Fruit fly (Drosophila melanogaster) whole organism, embryonic: Measurements from ENCODE around the gene CG16964.

ENCODE experiments used
- Ada2b ChIP-seq: fragments of 200-800 bp; sonication (Bioruptor generic); IDR thresholded peaks from 2 replicates; pipeline ENCODE4 v1.3.6; 2022; ENCODE audit warnings: missing biosample characterization, missing genetic modification characterization
- Awh ChIP-seq: fragments of 200-800 bp; sonication (Bioruptor generic); IDR thresholded peaks from 2 replicates; pipeline ENCODE4, ENCODE4 v1.3.6; 2022; ENCODE audit warnings: missing biosample characterization, missing genetic modification characterization
- BtbVII ChIP-seq: fragments of 200-800 bp; sonication (Bioruptor generic); optimal IDR thresholded peaks from 3 replicates; lab custom pipeline; 2017; ENCODE audit warnings: missing biosample characterization, mild to moderate bottlenecking, missing genetic modification characterization
- CG11247 ChIP-seq: fragments of 200-800 bp; sonication (Bioruptor generic); IDR thresholded peaks from 2 replicates; pipeline ENCODE4 v1.3.6; 2022; ENCODE audit warnings: missing biosample characterization, missing genetic modification characterization
- CG11560 ChIP-seq: fragments of 200-800 bp; sonication (Bioruptor generic); IDR thresholded peaks from 3 replicates; pipeline ENCODE4 v1.3.6; 2022; ENCODE audit warnings: missing biosample characterization, missing genetic modification characterization
- CG13424 ChIP-seq: fragments of 200-800 bp; sonication (Bioruptor generic); optimal IDR thresholded peaks from 2 replicates; lab custom pipeline; 2019; ENCODE audit warnings: missing biosample characterization, mild to moderate bottlenecking, missing genetic modification characterization, moderate library complexity
- CG14014 ChIP-seq: fragments of 200-800 bp; sonication (Bioruptor generic); IDR thresholded peaks from 2 replicates; pipeline ENCODE4 v1.3.6; 2022; ENCODE audit warnings: missing biosample characterization, missing genetic modification characterization
- CG15269 ChIP-seq: fragments of 200-800 bp; sonication (Bioruptor generic); optimal IDR thresholded peaks from 2 replicates; lab custom pipeline; 2018; ENCODE audit warnings: missing biosample characterization, mild to moderate bottlenecking, missing genetic modification characterization, moderate library complexity
- CG15601 ChIP-seq: fragments of 200-800 bp; sonication (Bioruptor generic); optimal IDR thresholded peaks from 3 replicates; lab custom pipeline; 2019; ENCODE audit warnings: missing biosample characterization, mild to moderate bottlenecking, missing genetic modification characterization, moderate library complexity
- CG1603 ChIP-seq: fragments of 200-800 bp; sonication (Bioruptor generic); optimal IDR thresholded peaks from 2 replicates; lab custom pipeline; 2019; ENCODE audit warnings: missing biosample characterization, mild to moderate bottlenecking, missing genetic modification characterization, moderate library complexity
- CG17385 ChIP-seq: fragments of 200-800 bp; sonication (Bioruptor generic); optimal IDR thresholded peaks from 3 replicates; lab custom pipeline; 2018; ENCODE audit warnings: missing biosample characterization, mild to moderate bottlenecking, missing genetic modification characterization
- CG18619 ChIP-seq: fragments of 200-800 bp; sonication (Bioruptor generic); optimal IDR thresholded peaks from 3 replicates; lab custom pipeline; 2017; ENCODE audit warnings: missing biosample characterization, mild to moderate bottlenecking, missing genetic modification characterization
- CG2120 ChIP-seq: fragments of 200-800 bp; sonication (Bioruptor generic); optimal IDR thresholded peaks from 3 replicates; lab custom pipeline; 2016; ENCODE audit warnings: missing biosample characterization, missing genetic modification characterization
- CG2199 ChIP-seq: fragments of 200-800 bp; sonication (Bioruptor generic); IDR thresholded peaks from 3 replicates; pipeline ENCODE4 v1.3.6; 2022; ENCODE audit warnings: missing biosample characterization, missing genetic modification characterization
- CG2678 ChIP-seq: fragments of 200-800 bp; sonication (Bioruptor generic); optimal IDR thresholded peaks from 3 replicates; lab custom pipeline; 2019; ENCODE audit warnings: missing biosample characterization, mild to moderate bottlenecking, missing genetic modification characterization, moderate library complexity
- CG32532 ChIP-seq: fragments of 200-800 bp; sonication (Bioruptor generic); IDR thresholded peaks from 2 replicates; pipeline ENCODE4 v1.3.6; 2022; ENCODE audit warnings: missing biosample characterization, missing genetic modification characterization
- CG32772 ChIP-seq: fragments of 200-800 bp; sonication (Bioruptor generic); IDR thresholded peaks from 2 replicates; pipeline ENCODE4 v1.3.6; 2022; ENCODE audit warnings: missing biosample characterization, missing genetic modification characterization
- CG3281 ChIP-seq: fragments of 200-800 bp; sonication (Bioruptor generic); optimal IDR thresholded peaks from 3 replicates; lab custom pipeline; 2017; ENCODE audit warnings: missing biosample characterization, mild to moderate bottlenecking, missing genetic modification characterization
- CG34224 ChIP-seq: fragments of 200-800 bp; sonication (Bioruptor generic); IDR thresholded peaks from 3 replicates; pipeline ENCODE4 v1.3.6; 2022; ENCODE audit warnings: missing biosample characterization, missing genetic modification characterization; ENCODE audit not compliant: partially characterized antibody
- CG3847 ChIP-seq: fragments of 200-800 bp; sonication (Bioruptor generic); IDR thresholded peaks from 2 replicates; pipeline ENCODE4 v1.3.6; 2022; ENCODE audit warnings: missing biosample characterization, missing genetic modification characterization
- CG4707 ChIP-seq: fragments of 200-800 bp; sonication (Bioruptor generic); optimal IDR thresholded peaks from 2 replicates; lab custom pipeline; 2018; ENCODE audit warnings: missing biosample characterization, mild to moderate bottlenecking, missing genetic modification characterization, moderate library complexity
- CG6791 ChIP-seq: fragments of 200-800 bp; sonication (Bioruptor generic); IDR thresholded peaks from 3 replicates; pipeline ENCODE4 v1.3.6; 2022; ENCODE audit warnings: missing biosample characterization, missing genetic modification characterization; ENCODE audit not compliant: partially characterized antibody
- CG7556 ChIP-seq: fragments of 200-800 bp; sonication (Bioruptor generic); optimal IDR thresholded peaks from 2 replicates; lab custom pipeline; 2017; ENCODE audit warnings: missing biosample characterization, mild to moderate bottlenecking, missing genetic modification characterization
- CG9797 ChIP-seq: fragments of 200-800 bp; sonication (Bioruptor generic); optimal IDR thresholded peaks from 3 replicates; lab custom pipeline; 2018; ENCODE audit warnings: missing biosample characterization, mild to moderate bottlenecking, missing genetic modification characterization
- CoRest ChIP-seq: fragments of 200-800 bp; sonication (Bioruptor generic); optimal IDR thresholded peaks from 3 replicates; lab custom pipeline; 2018; ENCODE audit warnings: missing biosample characterization, mild to moderate bottlenecking, missing genetic modification characterization, moderate library complexity
- D19B ChIP-seq: fragments of 200-800 bp; sonication (Bioruptor generic); optimal IDR thresholded peaks from 2 replicates; lab custom pipeline; 2017; ENCODE audit warnings: missing biosample characterization, mild to moderate bottlenecking, missing genetic modification characterization
- Dip2 ChIP-seq: fragments of 200-800 bp; sonication (Bioruptor generic); IDR thresholded peaks from 2 replicates; pipeline ENCODE4 v1.3.6; 2022; ENCODE audit warnings: missing biosample characterization, missing genetic modification characterization
- Fer2 ChIP-seq: fragments of 200-800 bp; sonication (Bioruptor generic); optimal IDR thresholded peaks from 2 replicates; lab custom pipeline; 2018; ENCODE audit warnings: missing biosample characterization, mild to moderate bottlenecking, missing genetic modification characterization, moderate library complexity
- Mrtf ChIP-seq: fragments of 200-800 bp; sonication (Bioruptor generic); IDR thresholded peaks from 3 replicates; pipeline ENCODE4 v1.3.6; 2022; ENCODE audit warnings: missing biosample characterization, missing genetic modification characterization
- NC2α ChIP-seq: fragments of 200-800 bp; sonication (Bioruptor generic); optimal IDR thresholded peaks from 2 replicates; lab custom pipeline; 2016; ENCODE audit warnings: missing biosample characterization, missing genetic modification characterization
- NFAT ChIP-seq: fragments of 200-800 bp; sonication (Bioruptor generic); IDR thresholded peaks from 2 replicates; pipeline ENCODE4 v1.3.6; 2022; ENCODE audit warnings: missing biosample characterization, missing genetic modification characterization
- Ptx1 ChIP-seq: fragments of 200-800 bp; sonication (Bioruptor generic); IDR thresholded peaks from 2 replicates; pipeline ENCODE4 v1.3.6; 2022; ENCODE audit warnings: missing biosample characterization, missing genetic modification characterization
- Rx ChIP-seq: fragments of 200-800 bp; sonication (Bioruptor generic); IDR thresholded peaks from 2 replicates; pipeline ENCODE4 v1.3.6; 2022; ENCODE audit warnings: missing biosample characterization, missing genetic modification characterization
- Stat92E ChIP-seq, 3 experiments: fragments of >200 bp in 2 of 3; fragments of 200-800 bp in 1 of 3; sonication (Bioruptor generic) in 1 of 3; optimal IDR thresholded peaks; 2 replicates each; lab custom pipeline; 2017 to 2019; ENCODE audit warnings: missing biosample characterization in 3 of 3, missing genetic modification characterization in 3 of 3, mild to moderate bottlenecking in 1 of 3, moderate library complexity in 1 of 3
- Xbp1 ChIP-seq: fragments of 200-800 bp; sonication (Bioruptor generic); optimal IDR thresholded peaks from 3 replicates; lab custom pipeline; 2016; ENCODE audit warnings: missing biosample characterization, mild to moderate bottlenecking, missing genetic modification characterization
- bowl ChIP-seq: fragments of 200-800 bp; sonication (Bioruptor generic); IDR thresholded peaks from 2 replicates; pipeline ENCODE4 v1.3.6; 2022; ENCODE audit warnings: missing biosample characterization, missing genetic modification characterization
- caup ChIP-seq: fragments of 200-800 bp; sonication (Bioruptor generic); optimal IDR thresholded peaks from 3 replicates; lab custom pipeline; 2017; ENCODE audit warnings: missing biosample characterization, mild to moderate bottlenecking, missing genetic modification characterization, moderate library complexity; ENCODE audit not compliant: severe bottlenecking
- cg ChIP-seq: fragments of 200-800 bp; sonication (Bioruptor generic); optimal IDR thresholded peaks from 3 replicates; lab custom pipeline; 2019; ENCODE audit warnings: missing biosample characterization, mild to moderate bottlenecking, missing genetic modification characterization, moderate library complexity
- dmrt99B ChIP-seq: fragments of 200-800 bp; sonication (Bioruptor generic); optimal IDR thresholded peaks from 2 replicates; lab custom pipeline; 2018; ENCODE audit warnings: missing biosample characterization, mild to moderate bottlenecking, missing genetic modification characterization, moderate library complexity
- eve ChIP-seq, 2 experiments: fragments of >200 bp; optimal IDR thresholded peaks; 2 replicates each; lab custom pipeline; 2017; ENCODE audit warnings: missing biosample characterization in 2 of 2, missing genetic modification characterization in 2 of 2
- fu2 ChIP-seq: fragments of 200-800 bp; sonication (Bioruptor generic); optimal IDR thresholded peaks from 2 replicates; lab custom pipeline; 2016; ENCODE audit warnings: missing biosample characterization, missing genetic modification characterization
- jumu ChIP-seq: fragments of 200-800 bp; sonication (Bioruptor generic); optimal IDR thresholded peaks from 3 replicates; lab custom pipeline; 2016; ENCODE audit warnings: missing biosample characterization, missing genetic modification characterization
- kay ChIP-seq: fragments of 200-800 bp; sonication (Bioruptor generic); optimal IDR thresholded peaks from 2 replicates; lab custom pipeline; 2016; ENCODE audit warnings: missing biosample characterization, missing genetic modification characterization
- lmd ChIP-seq: fragments of 200-800 bp; sonication (Bioruptor generic); IDR thresholded peaks from 2 replicates; pipeline ENCODE4 v1.3.6; 2022; ENCODE audit warnings: missing biosample characterization, missing genetic modification characterization
- prd ChIP-seq, 3 experiments: fragments of >200 bp in 2 of 3; fragments of 200-800 bp in 1 of 3; sonication (Bioruptor generic) in 1 of 3; optimal IDR thresholded peaks in 2 of 3; IDR thresholded peaks in 1 of 3; 2 replicates in 2 of 3; 3 replicates in 1 of 3; pipeline versions ENCODE4 v1.3.6 to Lab custom; 2017 to 2022; ENCODE audit warnings: missing biosample characterization in 1 of 3, missing genetic modification characterization in 1 of 3
- ro ChIP-seq: fragments of 200-800 bp; sonication (Bioruptor generic); IDR thresholded peaks from 2 replicates; pipeline ENCODE4 v1.3.6; 2022; ENCODE audit warnings: missing biosample characterization, missing genetic modification characterization
- schlank ChIP-seq: fragments of 200-800 bp; sonication (Bioruptor generic); optimal IDR thresholded peaks from 2 replicates; lab custom pipeline; 2018; ENCODE audit warnings: missing biosample characterization, mild to moderate bottlenecking, missing genetic modification characterization
- slou ChIP-seq: fragments of 200-800 bp; sonication (Bioruptor generic); optimal IDR thresholded peaks from 3 replicates; lab custom pipeline; 2016; ENCODE audit warnings: missing biosample characterization, missing genetic modification characterization
- trem ChIP-seq: fragments of 200-800 bp; optimal IDR thresholded peaks from 3 replicates; lab custom pipeline; 2019; ENCODE audit warnings: missing biosample characterization, mild to moderate bottlenecking, missing genetic modification characterization, moderate library complexity
- zfh2 ChIP-seq: fragments of 200-800 bp; sonication (Bioruptor generic); optimal IDR thresholded peaks from 2 replicates; lab custom pipeline; 2016; ENCODE audit warnings: missing biosample characterization, missing genetic modification characterization

The CG16964 gene

dm6 chr2L:11902483-11902882 lies 45.3 kb upstream of the CG16964 start (continued):
- TF ChIP-seq Ada2b (no peak), CG11247 (no peak), Mrtf (GFP tag; lab: Robert Waterston, UW) (peak; percentile 41; the same call in 1 of the 3 replicates), Fer2 (tag; lab: Kevin White, UChicago) (no peak), cg (GFP tag; lab: Kevin White, UChicago) (no peak), CG7556 (GFP tag; lab: Kevin White, UChicago) (peak; percentile 40), caup (GFP tag; lab: Kevin White, UChicago) (peak; percentile 33), eve (GFP tag; optimal IDR thresholded peaks at IDR 0.05; lab: Kevin White, UChicago) (no peak), CG14014 (GFP tag; lab: Robert Waterston, UW) (0 out of 2 replicates have a peak, but pooled peaks have one; percentile 55), Awh (GFP tag; lab: Robert Waterston, UW) (peak; percentile 45; the same call in 1 of the 2 replicates), CG2199 (GFP tag; lab: Robert Waterston, UW) (no peak), Xbp1 (GFP tag; lab: Kevin White, UChicago) (peak; percentile 6), CG11560 (peak; percentile 21; the same call in 1 of the 3 replicates), ro (GFP tag; lab: Robert Waterston, UW) (no peak), bowl (GFP tag; lab: Robert Waterston, UW) (no peak), fu2 (no peak), CG2120 (GFP tag; lab: Kevin White, UChicago) (peak; percentile 61), CG13424 (peak; percentile 25), CG2678 (tag; lab: Kevin White, UChicago) (peak; percentile 51), lmd (GFP tag; lab: Robert Waterston, UW) (peak; percentile 35; the same call in 1 of the 2 replicates), CG1603 (tag; lab: Kevin White, UChicago) (peak; percentile 12), CG9797 (GFP tag; lab: Kevin White, UChicago) (no peak), Stat92E (GFP tag; optimal IDR thresholded peaks at IDR 0.05; lab: Kevin White, UChicago) (no peak), schlank (peak; percentile 15), CG32532 (GFP tag; lab: Robert Waterston, UW) (peak; percentile 67), trem (tag; lab: Kevin White, UChicago) (no peak), CG6791 (no peak), dmrt99B (peak; percentile 21), Dip2 (GFP tag; lab: Robert Waterston, UW) (no peak), NFAT (0 out of 2 replicates have a peak, but pooled peaks have one; percentile 13), CG34224 (GFP tag; lab: Robert Waterston, UW) (no peak), CG15601 (tag; lab: Kevin White, UChicago) (no peak), CG3847 (GFP tag; lab: Robert Waterston, UW) (0 out of 2 replicates have a peak, but pooled peaks have one; percentile 16), prd (optimal IDR thresholded peaks at IDR 0.05; lab: Kevin White, UChicago) (no peak), prd (GFP tag; IDR thresholded peaks at IDR 0.05; lab: Robert Waterston, UW) (peak; percentile 55; the same call in 1 of the 3 replicates), BtbVII (no peak), zfh2 (peak; percentile 7), Ptx1 (GFP tag; lab: Robert Waterston, UW) (peak; percentile 26; the same call in 1 of the 2 replicates), NC2α (GFP tag; lab: Kevin White, UChicago) (no peak), CG15269 (tag; lab: Kevin White, UChicago) (peak; percentile 54), CG17385 (GFP tag; lab: Kevin White, UChicago) (peak; percentile 34), jumu (GFP tag; lab: Kevin White, UChicago) (no peak), CG18619 (peak; percentile 22), slou (GFP tag; lab: Kevin White, UChicago) (no peak), CG32772 (peak; percentile 51; the same call in 1 of the 2 replicates), Rx (peak; percentile 50), CG4707 (no peak), D19B (peak; percentile 8), kay (no peak), CoRest (tag; lab: Kevin White, UChicago) (peak; percentile 19), CG3281 (GFP tag; lab: Kevin White, UChicago) (peak; percentile 36)
